Worm (Caenorhabditis elegans) whole organism, early embryonic: ENCODE results near the gene srg-10.

Source experiments
- B0310.2 ChIP-seq: sonication (generic microtip); optimal IDR thresholded peaks from 2 replicates; lab custom pipeline; 2016; ENCODE audit warnings: mild to moderate bottlenecking, missing genetic modification characterization, missing compliant biosample characterization
- F13C5.2 ChIP-seq: sonication (generic microtip); optimal IDR thresholded peaks from 2 replicates; lab custom pipeline; 2017; ENCODE audit warnings: mild to moderate bottlenecking, missing genetic modification characterization, inconsistent platforms, missing compliant biosample characterization
- aly-1 ChIP-seq: sonication (generic microtip); optimal IDR thresholded peaks from 2 replicates; lab custom pipeline; 2016; ENCODE audit warnings: missing genetic modification characterization, missing compliant biosample characterization
- ama-1 ChIP-seq: fragments of 150-350 bp; optimal IDR thresholded peaks from 2 replicates; lab custom pipeline; 2014
- ceh-13 ChIP-seq: fragments of 200-800 bp; sonication (Bioruptor generic); optimal IDR thresholded peaks from 2 replicates; lab custom pipeline; 2018; ENCODE audit warnings: mild to moderate bottlenecking, missing genetic modification characterization, missing compliant biosample characterization
- ceh-36 ChIP-seq: sonication (generic microtip); optimal IDR thresholded peaks from 2 replicates; lab custom pipeline; 2016; ENCODE audit warnings: missing genetic modification characterization, inconsistent platforms, missing compliant biosample characterization
- ets-7 ChIP-seq: sonication (generic microtip); optimal IDR thresholded peaks from 2 replicates; lab custom pipeline; 2016; ENCODE audit warnings: missing genotype, missing genetic modification characterization, missing compliant biosample characterization
- flt-1 ChIP-seq: fragments of 200-800 bp; sonication (Bioruptor generic); IDR thresholded peaks from 2 replicates; pipeline ENCODE4 v1.3.6; 2022; ENCODE audit warnings: missing genetic modification characterization, missing compliant biosample characterization
- hmbx-1 ChIP-seq: sonication (generic microtip); optimal IDR thresholded peaks from 2 replicates; lab custom pipeline; 2016; ENCODE audit warnings: mild to moderate bottlenecking, missing genetic modification characterization, missing compliant biosample characterization
- hmg-4 ChIP-seq: fragments of 200-800 bp; sonication (Bioruptor generic); optimal IDR thresholded peaks from 2 replicates; lab custom pipeline; 2018; ENCODE audit warnings: mild to moderate bottlenecking, missing genetic modification characterization, missing compliant biosample characterization
- hnd-1 ChIP-seq: sonication (generic microtip); optimal IDR thresholded peaks from 2 replicates; lab custom pipeline; 2016; ENCODE audit warnings: missing genetic modification characterization, missing compliant biosample characterization
- pes-1 ChIP-seq: fragments of 200-800 bp; sonication (Bioruptor generic); IDR thresholded peaks from 2 replicates; pipeline ENCODE4 v1.3.6; 2022; ENCODE audit warnings: missing genetic modification reagents, missing genetic modification characterization, missing compliant biosample characterization
- scrt-1 ChIP-seq: fragments of 200-800 bp; sonication (Bioruptor generic); IDR thresholded peaks from 2 replicates; pipeline ENCODE4 v1.3.6; 2022; ENCODE audit warnings: missing genetic modification characterization, missing compliant biosample characterization
- sea-1 ChIP-seq: fragments of 200-800 bp; sonication (Bioruptor generic); conservative IDR thresholded peaks from 2 replicates; pipeline ENCODE4 v1.3.6; 2022; ENCODE audit warnings: missing genetic modification characterization, missing compliant biosample characterization
- tbx-11 ChIP-seq: fragments of 200-800 bp; sonication (Bioruptor generic); IDR thresholded peaks from 2 replicates; pipeline ENCODE4 v1.3.6; 2022; ENCODE audit warnings: missing genetic modification characterization, missing compliant biosample characterization
- tbx-37 ChIP-seq: fragments of 200-800 bp; sonication (Bioruptor generic); conservative IDR thresholded peaks from 2 replicates; pipeline ENCODE4 v1.3.6; 2022; ENCODE audit warnings: missing genetic modification reagents, missing genetic modification characterization, missing compliant biosample characterization
- tra-4 ChIP-seq: sonication (generic microtip); optimal IDR thresholded peaks from 2 replicates; lab custom pipeline; 2017; ENCODE audit warnings: missing genetic modification characterization, missing compliant biosample characterization

Gene srg-10

ce11 chrIII:4695057-4695456 is 17.5 kb downstream of the srg-10 start, which contains the start of gene T04A8.7:
Gene T04A8.7 (plus strand): TSS chrIII:4695357.
- TF ChIP-seq ama-1: no peak
- no peak for TF ChIP-seq hmbx-1 (tag; lab: Kevin White, UChicago)
- TF ChIP-seq scrt-1 (GFP tag; lab: Robert Waterston, UW): no peak
- TF ChIP-seq flt-1 (GFP tag; lab: Robert Waterston, UW): no peak

- TF ChIP-seq ets-7 (tag; lab: Kevin White, UChicago) (no peak), scrt-1 (GFP tag; lab: Robert Waterston, UW) (no peak), tbx-11 (GFP tag; lab: Robert Waterston, UW) (no peak), sea-1 (GFP tag; lab: Robert Waterston, UW) (no peak), flt-1 (GFP tag; lab: Robert Waterston, UW) (no peak), tra-4 (tag; lab: Kevin White, UChicago) (no peak), tbx-37 (GFP tag; lab: Robert Waterston, UW) (no peak), hmg-4 (GFP tag; lab: Kevin White, UChicago) (no peak), ceh-36 (no peak), pes-1 (GFP tag; lab: Robert Waterston, UW) (no peak)
Measured at ce11 chrIII:4696903-4697302, 19.3 kb downstream of the srg-10 start.

ce11 chrIII:4697819-4698218 is 20.3 kb downstream of the srg-10 start, which contains the start of gene dnj-18:
Gene dnj-18 (plus strand): TSS chrIII:4698119.
- no peak for TF ChIP-seq ceh-36
- no peak for TF ChIP-seq hnd-1 (tag; lab: Kevin White, UChicago)
- TF ChIP-seq ama-1: no peak
- no peak for TF ChIP-seq flt-1 (GFP tag; lab: Robert Waterston, UW)

ce11 chrIII:4699922-4700321 is 22.4 kb downstream of the srg-10 start, which contains the start of gene sel-13:
Gene sel-13 (minus strand): TSS chrIII:4700224.
- TF ChIP-seq B0310.2 (tag; lab: Kevin White, UChicago) (no peak), ceh-36 (no peak), aly-1 (tag; lab: Kevin White, UChicago) (no peak)

ce11 chrIII:4703932-4704454 is 26.4 kb downstream of the srg-10 start, which contains the start of the genes clp-2 and mrpl-16:
Gene clp-2 (minus strand): TSS chrIII:4704025.
Gene mrpl-16 (plus strand): TSS chrIII:4704404.
- no peak for TF ChIP-seq ama-1
- no peak for TF ChIP-seq hnd-1 (tag; lab: Kevin White, UChicago)
- TF ChIP-seq ceh-36: no peak
- TF ChIP-seq scrt-1 (GFP tag; lab: Robert Waterston, UW): no peak
- TF ChIP-seq ceh-13: no peak
- TF ChIP-seq aly-1 (tag; lab: Kevin White, UChicago): no peak
- TF ChIP-seq ets-7 (tag; lab: Kevin White, UChicago): no peak
- TF ChIP-seq tbx-11 (GFP tag; lab: Robert Waterston, UW): no peak
- TF ChIP-seq pes-1 (GFP tag; lab: Robert Waterston, UW): no peak
- TF ChIP-seq B0310.2 (tag; lab: Kevin White, UChicago): no peak
- TF ChIP-seq tbx-37 (GFP tag; lab: Robert Waterston, UW): no peak
- TF ChIP-seq F13C5.2 (tag; lab: Kevin White, UChicago): no peak
- no peak for TF ChIP-seq hmg-4 (GFP tag; lab: Kevin White, UChicago)
- TF ChIP-seq tra-4 (tag; lab: Kevin White, UChicago): no peak
- TF ChIP-seq hmbx-1 (tag; lab: Kevin White, UChicago): no peak
- TF ChIP-seq sea-1 (GFP tag; lab: Robert Waterston, UW): no peak

ce11 chrIII:4705207-4705606 is 27.6 kb downstream of the srg-10 start, which contains the start of gene pgap-2:
Gene pgap-2 (plus strand): TSS chrIII:4705507.
- TF ChIP-seq ceh-36: no peak
- TF ChIP-seq tbx-37 (GFP tag; lab: Robert Waterston, UW): no peak
- TF ChIP-seq sea-1 (GFP tag; lab: Robert Waterston, UW): no peak
- TF ChIP-seq flt-1 (GFP tag; lab: Robert Waterston, UW): no peak

ce11 chrIII:4706678-4707077 is 29.1 kb downstream of the srg-10 start, which contains the start of gene T04A8.13:
Gene T04A8.13 (plus strand): TSS chrIII:4706978.
- TF ChIP-seq aly-1 (tag; lab: Kevin White, UChicago) (no peak), ceh-13 (no peak), tbx-11 (GFP tag; lab: Robert Waterston, UW) (no peak), tra-4 (tag; lab: Kevin White, UChicago) (no peak), pes-1 (GFP tag; lab: Robert Waterston, UW) (no peak), sea-1 (GFP tag; lab: Robert Waterston, UW) (no peak), ceh-36 (no peak), F13C5.2 (tag; lab: Kevin White, UChicago) (no peak), tbx-37 (GFP tag; lab: Robert Waterston, UW) (no peak), hmbx-1 (tag; lab: Kevin White, UChicago) (no peak), flt-1 (GFP tag; lab: Robert Waterston, UW) (no peak), scrt-1 (GFP tag; lab: Robert Waterston, UW) (no peak), B0310.2 (tag; lab: Kevin White, UChicago) (no peak), ets-7 (tag; lab: Kevin White, UChicago) (no peak), hmg-4 (GFP tag; lab: Kevin White, UChicago) (no peak)

ce11 chrIII:4708909-4709308 is 31.3 kb downstream of the srg-10 start, which contains the start of gene T04A8.18:
Gene T04A8.18 (plus strand): TSS chrIII:4709209.
- TF ChIP-seq hmg-4 (GFP tag; lab: Kevin White, UChicago) (no peak), tbx-11 (GFP tag; lab: Robert Waterston, UW) (no peak)
